Fruit fly (Drosophila melanogaster) whole organism, embryonic: ENCODE measurements around the gene scaf6.
A peak's percentile ranks its signal among the peaks of the same experiment; 100 is the strongest.

Experiments used
- B-H2 ChIP-seq: fragments of 200-800 bp; sonication (Bioruptor generic); optimal IDR thresholded peaks from 2 replicates; lab custom pipeline; 2018; ENCODE audit warnings: missing biosample characterization, mild to moderate bottlenecking, missing genetic modification characterization
- CG10209 ChIP-seq: fragments of 200-800 bp; sonication (Bioruptor generic); optimal IDR thresholded peaks from 3 replicates; lab custom pipeline; 2017; ENCODE audit warnings: missing biosample characterization, mild to moderate bottlenecking, missing genetic modification characterization, missing genetic modification reagents
- CG10462 ChIP-seq: fragments of 200-800 bp; sonication (Bioruptor generic); optimal IDR thresholded peaks from 2 replicates; lab custom pipeline; 2016; ENCODE audit warnings: missing biosample characterization, missing genetic modification characterization
- CG10543 ChIP-seq: fragments of 200-800 bp; sonication (Bioruptor generic); optimal IDR thresholded peaks from 3 replicates; lab custom pipeline; 2017; ENCODE audit warnings: missing biosample characterization, mild to moderate bottlenecking, missing genetic modification characterization, moderate library complexity
- CG15514 ChIP-seq: fragments of 200-800 bp; sonication (Bioruptor generic); optimal IDR thresholded peaks from 3 replicates; lab custom pipeline; 2017; ENCODE audit warnings: missing biosample characterization, missing genetic modification characterization, mild to moderate bottlenecking, moderate library complexity, missing genetic modification reagents
- CG17568 ChIP-seq: fragments of 200-800 bp; sonication (Bioruptor generic); optimal IDR thresholded peaks from 2 replicates; lab custom pipeline; 2018; ENCODE audit warnings: missing biosample characterization, mild to moderate bottlenecking, missing genetic modification characterization, moderate library complexity
- CG17612 ChIP-seq: fragments of 200-800 bp; sonication (Bioruptor generic); IDR thresholded peaks from 2 replicates; pipeline ENCODE4 v1.3.6; 2022; ENCODE audit warnings: missing biosample characterization, missing genetic modification characterization
- CG18599 ChIP-seq: fragments of 200-800 bp; sonication (Bioruptor generic); optimal IDR thresholded peaks from 3 replicates; lab custom pipeline; 2017; ENCODE audit warnings: missing biosample characterization, missing genetic modification characterization, mild to moderate bottlenecking, moderate library complexity, missing genetic modification reagents
- CG2199 ChIP-seq: fragments of 200-800 bp; sonication (Bioruptor generic); IDR thresholded peaks from 3 replicates; pipeline ENCODE4 v1.3.6; 2022; ENCODE audit warnings: missing biosample characterization, missing genetic modification characterization
- CG30020 ChIP-seq: fragments of 200-800 bp; optimal IDR thresholded peaks from 2 replicates; lab custom pipeline; 2019; ENCODE audit warnings: missing biosample characterization, mild to moderate bottlenecking, missing genetic modification characterization, moderate library complexity
- CG32532 ChIP-seq: fragments of 200-800 bp; sonication (Bioruptor generic); IDR thresholded peaks from 2 replicates; pipeline ENCODE4 v1.3.6; 2022; ENCODE audit warnings: missing biosample characterization, missing genetic modification characterization
- CG5180 ChIP-seq: fragments of 200-800 bp; sonication (Bioruptor generic); optimal IDR thresholded peaks from 3 replicates; lab custom pipeline; 2017; ENCODE audit warnings: missing biosample characterization, missing genetic modification characterization, mild to moderate bottlenecking, moderate library complexity, missing genetic modification reagents
- CG5245 ChIP-seq: fragments of 200-800 bp; sonication (Bioruptor generic); optimal IDR thresholded peaks from 3 replicates; lab custom pipeline; 2016; ENCODE audit warnings: missing biosample characterization, missing genetic modification characterization
- CG6272 ChIP-seq: fragments of 200-800 bp; sonication (Bioruptor generic); IDR thresholded peaks from 2 replicates; pipeline ENCODE4 v1.3.6; 2022; ENCODE audit warnings: missing biosample characterization, missing genetic modification characterization
- CG6765 ChIP-seq: fragments of 200-800 bp; sonication (Bioruptor generic); optimal IDR thresholded peaks from 3 replicates; lab custom pipeline; 2017; ENCODE audit warnings: missing biosample characterization, mild to moderate bottlenecking, missing genetic modification characterization
- CG6791 ChIP-seq: fragments of 200-800 bp; sonication (Bioruptor generic); IDR thresholded peaks from 3 replicates; pipeline ENCODE4 v1.3.6; 2022; ENCODE audit warnings: missing biosample characterization, missing genetic modification characterization; ENCODE audit not compliant: partially characterized antibody
- CG9437 ChIP-seq: fragments of 200-800 bp; sonication (Bioruptor generic); optimal IDR thresholded peaks from 2 replicates; lab custom pipeline; 2018; ENCODE audit warnings: missing biosample characterization, mild to moderate bottlenecking, missing genetic modification characterization
- CG9727 ChIP-seq: fragments of 200-800 bp; sonication (Bioruptor generic); optimal IDR thresholded peaks from 3 replicates; lab custom pipeline; 2017; ENCODE audit warnings: missing biosample characterization, mild to moderate bottlenecking, missing genetic modification characterization
- E2f1 ChIP-seq: fragments of 200-800 bp; sonication (Bioruptor generic); IDR thresholded peaks from 2 replicates; pipeline ENCODE4 v1.3.6; 2022; ENCODE audit warnings: missing biosample characterization, missing genetic modification characterization
- Fer1 ChIP-seq: fragments of 200-800 bp; sonication (Bioruptor generic); optimal IDR thresholded peaks from 2 replicates; lab custom pipeline; 2017; ENCODE audit warnings: missing biosample characterization, mild to moderate bottlenecking, missing genetic modification characterization
- Fer3 ChIP-seq: fragments of 200-800 bp; sonication (Bioruptor generic); optimal IDR thresholded peaks from 2 replicates; lab custom pipeline; 2018; ENCODE audit warnings: missing biosample characterization, mild to moderate bottlenecking, missing genetic modification characterization, moderate library complexity
- Gsc ChIP-seq: fragments of 200-800 bp; sonication (Bioruptor generic); IDR thresholded peaks from 2 replicates; pipeline ENCODE4 v1.3.6; 2022; ENCODE audit warnings: missing biosample characterization, missing genetic modification characterization
- Hand ChIP-seq: fragments of 200-800 bp; sonication (Bioruptor generic); optimal IDR thresholded peaks from 2 replicates; lab custom pipeline; 2017; ENCODE audit warnings: mild to moderate bottlenecking, missing biosample characterization, missing genetic modification reagents, missing genetic modification characterization
- Hr51 ChIP-seq, 2 experiments: fragments of 200-800 bp; sonication (Bioruptor generic); optimal IDR thresholded peaks; 2 replicates in 1 of 2; 3 replicates in 1 of 2; lab custom pipeline; 2016 to 2018; ENCODE audit warnings: missing biosample characterization in 2 of 2, missing genetic modification characterization in 2 of 2, mild to moderate bottlenecking in 1 of 2, moderate library complexity in 1 of 2
- MBD-R2 ChIP-seq: fragments of 200-800 bp; sonication (Bioruptor generic); IDR thresholded peaks from 2 replicates; pipeline ENCODE4 v1.3.6; 2022; ENCODE audit warnings: missing biosample characterization, missing genetic modification characterization
- Myb ChIP-seq: fragments of 200-800 bp; sonication (Bioruptor generic); optimal IDR thresholded peaks from 2 replicates; lab custom pipeline; 2016; ENCODE audit warnings: missing biosample characterization, missing genetic modification characterization
- NK7.1 ChIP-seq: fragments of 200-800 bp; sonication (Bioruptor generic); optimal IDR thresholded peaks from 3 replicates; lab custom pipeline; 2016; ENCODE audit warnings: missing biosample characterization, missing genetic modification characterization
- Nf-YC ChIP-seq: fragments of 200-800 bp; optimal IDR thresholded peaks from 3 replicates; lab custom pipeline; 2019; ENCODE audit warnings: missing biosample characterization, mild to moderate bottlenecking, missing genetic modification characterization, moderate library complexity
- NfI ChIP-seq: fragments of 200-800 bp; sonication (Bioruptor generic); optimal IDR thresholded peaks from 3 replicates; lab custom pipeline; 2018; ENCODE audit warnings: missing biosample characterization, mild to moderate bottlenecking, missing genetic modification characterization, moderate library complexity
- PHDP ChIP-seq: fragments of 200-800 bp; sonication (Bioruptor generic); optimal IDR thresholded peaks from 3 replicates; lab custom pipeline; 2018; ENCODE audit warnings: missing biosample characterization, mild to moderate bottlenecking, missing genetic modification characterization, moderate library complexity
- Spps ChIP-seq: fragments of 200-800 bp; sonication (Bioruptor generic); optimal IDR thresholded peaks from 2 replicates; lab custom pipeline; 2018; ENCODE audit warnings: missing biosample characterization, mild to moderate bottlenecking, missing genetic modification characterization
- Sry-β ChIP-seq: fragments of 200-800 bp; sonication (Bioruptor generic); optimal IDR thresholded peaks from 2 replicates; lab custom pipeline; 2018; ENCODE audit warnings: missing biosample characterization, mild to moderate bottlenecking, missing genetic modification characterization, moderate library complexity
- TFAM ChIP-seq: fragments of 200-800 bp; sonication (Bioruptor generic); optimal IDR thresholded peaks from 2 replicates; lab custom pipeline; 2017; ENCODE audit warnings: missing biosample characterization, missing genetic modification characterization, inconsistent platforms
- aop ChIP-seq: fragments of 200-800 bp; sonication (Bioruptor generic); IDR thresholded peaks from 2 replicates; pipeline ENCODE4 v1.3.6; 2022; ENCODE audit warnings: missing biosample characterization, missing genetic modification characterization
- cas ChIP-seq: fragments of 200-800 bp; sonication (Bioruptor generic); IDR thresholded peaks from 2 replicates; pipeline ENCODE4 v1.3.6; 2022; ENCODE audit warnings: missing biosample characterization, missing genetic modification characterization
- dm ChIP-seq: fragments of 200-800 bp; sonication (Bioruptor generic); optimal IDR thresholded peaks from 3 replicates; lab custom pipeline; 2016; ENCODE audit warnings: missing biosample characterization, missing genetic modification characterization
- emc ChIP-seq: fragments of 200-800 bp; sonication (Bioruptor generic); optimal IDR thresholded peaks from 2 replicates; lab custom pipeline; 2016; ENCODE audit warnings: missing biosample characterization, missing genetic modification characterization
- fd102C ChIP-seq: fragments of 200-800 bp; sonication (Bioruptor generic); optimal IDR thresholded peaks from 2 replicates; lab custom pipeline; 2018; ENCODE audit warnings: missing biosample characterization, mild to moderate bottlenecking, missing genetic modification characterization, moderate library complexity
- fd3F ChIP-seq: fragments of 200-800 bp; sonication (Bioruptor generic); optimal IDR thresholded peaks from 2 replicates; lab custom pipeline; 2018; ENCODE audit warnings: missing biosample characterization, mild to moderate bottlenecking, missing genetic modification characterization, moderate library complexity
- ind ChIP-seq: fragments of 200-800 bp; sonication (Bioruptor generic); optimal IDR thresholded peaks from 3 replicates; lab custom pipeline; 2016; ENCODE audit warnings: missing biosample characterization, missing genetic modification characterization
- insv ChIP-seq, 2 experiments: fragments of 200-800 bp; sonication (Bioruptor generic); optimal IDR thresholded peaks; 3 replicates each; lab custom pipeline; 2016 to 2018; ENCODE audit warnings: missing biosample characterization in 2 of 2, missing genetic modification characterization in 2 of 2
- jumu ChIP-seq: fragments of 200-800 bp; sonication (Bioruptor generic); optimal IDR thresholded peaks from 3 replicates; lab custom pipeline; 2016; ENCODE audit warnings: missing biosample characterization, missing genetic modification characterization
- mam ChIP-seq: fragments of 200-800 bp; sonication (Bioruptor generic); optimal IDR thresholded peaks from 3 replicates; lab custom pipeline; 2016; ENCODE audit warnings: missing biosample characterization, missing genetic modification characterization
- p53 ChIP-seq: fragments of 200-800 bp; sonication (Bioruptor generic); optimal IDR thresholded peaks from 2 replicates; lab custom pipeline; 2016; ENCODE audit warnings: missing biosample characterization, missing genetic modification characterization
- pfk ChIP-seq: fragments of 200-800 bp; sonication (Bioruptor generic); optimal IDR thresholded peaks from 2 replicates; lab custom pipeline; 2018; ENCODE audit warnings: missing biosample characterization, mild to moderate bottlenecking, missing genetic modification characterization, moderate library complexity
- pita ChIP-seq: fragments of 200-800 bp; sonication (Bioruptor generic); optimal IDR thresholded peaks from 2 replicates; lab custom pipeline; 2017; ENCODE audit warnings: missing biosample characterization, mild to moderate bottlenecking, missing genetic modification characterization
- pnt ChIP-seq: fragments of 200-800 bp; sonication (Bioruptor generic); optimal IDR thresholded peaks from 3 replicates; lab custom pipeline; 2016; ENCODE audit warnings: missing biosample characterization, missing genetic modification characterization
- sc ChIP-seq, 3 experiments: fragments of >200 bp in 2 of 3; fragments of 200-800 bp in 1 of 3; sonication (Bioruptor generic) in 1 of 3; optimal IDR thresholded peaks; 2 replicates in 2 of 3; 3 replicates in 1 of 3; lab custom pipeline; 2017; ENCODE audit warnings: mild to moderate bottlenecking in 1 of 3, missing biosample characterization in 1 of 3, missing genetic modification characterization in 1 of 3, missing genetic modification reagents in 1 of 3
- sens-2 ChIP-seq: fragments of 200-800 bp; sonication (Bioruptor generic); IDR thresholded peaks from 2 replicates; pipeline ENCODE4 v1.3.6; 2022; ENCODE audit warnings: missing biosample characterization, missing genetic modification characterization
- tx ChIP-seq: fragments of 200-800 bp; sonication (Bioruptor generic); optimal IDR thresholded peaks from 2 replicates; lab custom pipeline; 2016; ENCODE audit warnings: missing biosample characterization, missing genetic modification characterization

The scaf6 gene

DNA sequence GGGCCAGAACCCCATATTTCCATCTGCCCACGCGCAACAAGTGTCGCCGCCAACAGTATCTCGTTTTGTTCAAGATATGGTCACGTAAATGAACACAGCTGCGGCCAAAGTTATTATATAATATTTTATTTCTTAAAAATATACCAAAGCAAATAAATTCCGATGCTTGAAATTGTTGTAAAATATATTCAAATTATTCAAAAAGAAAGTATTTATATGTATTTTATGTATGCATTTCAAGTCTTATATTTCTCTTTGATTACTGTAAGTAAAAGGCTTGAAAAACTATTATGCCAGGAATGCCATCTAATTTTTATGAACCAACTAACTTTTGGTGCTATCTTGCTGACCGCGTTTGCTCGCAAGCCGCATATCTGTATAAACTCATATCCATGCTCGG, 53.2 kb downstream of the scaf6 start (continued):
- TF ChIP-seq p53 (GFP tag; lab: Kevin White, UChicago) = no peak
- no peak for TF ChIP-seq emc
- TF ChIP-seq CG10462 (GFP tag; lab: Kevin White, UChicago) = no peak
- TF ChIP-seq Sry-β (GFP tag; lab: Kevin White, UChicago) = no peak
- no peak for TF ChIP-seq CG6765 (GFP tag; lab: Kevin White, UChicago)
- no peak for TF ChIP-seq pita
- TF ChIP-seq fd102C (GFP tag; lab: Kevin White, UChicago) = no peak
- TF ChIP-seq Myb (GFP tag; lab: Kevin White, UChicago) = no peak
- no peak for TF ChIP-seq Gsc (GFP tag; lab: Robert Waterston, UW)
- no peak for TF ChIP-seq Hand (GFP tag; lab: Kevin White, UChicago)
- no peak for TF ChIP-seq tx (GFP tag; lab: Kevin White, UChicago)
- TF ChIP-seq Hr51 (GFP tag; optimal IDR thresholded peaks at IDR 0.05; lab: Kevin White, UChicago) = peak in 1 of 2 experiments; percentile 69
- no peak for TF ChIP-seq pfk (GFP tag; lab: Kevin White, UChicago)
- TF ChIP-seq CG9727 (GFP tag; lab: Kevin White, UChicago) = peak; percentile 39
- TF ChIP-seq Nf-YC (tag; lab: Kevin White, UChicago) = no peak
- TF ChIP-seq CG5180 = no peak
- no peak for TF ChIP-seq NK7.1 (GFP tag; lab: Kevin White, UChicago)
- TF ChIP-seq CG9437 = peak; percentile 60
- no peak for TF ChIP-seq mam (GFP tag; lab: Kevin White, UChicago)
- no peak for TF ChIP-seq sc (optimal IDR thresholded peaks at IDR 0.05; lab: Kevin White, UChicago)
- no peak for TF ChIP-seq sc (GFP tag; optimal IDR thresholded peaks at IDR 0.05; lab: Kevin White, UChicago)
- TF ChIP-seq E2f1 = peak; percentile 18; the same call in 1 of the 2 replicates
- no peak for TF ChIP-seq sens-2
- peak; percentile 19 for TF ChIP-seq CG18599
- no peak for TF ChIP-seq CG30020
- peak; percentile 3 for TF ChIP-seq Fer3 (tag; lab: Kevin White, UChicago)
- peak; percentile 10; the same call in 1 of the 2 replicates for TF ChIP-seq CG6272 (GFP tag; lab: Robert Waterston, UW)
- TF ChIP-seq ind (GFP tag; lab: Kevin White, UChicago) = no peak
- TF ChIP-seq CG2199 = no peak
- TF ChIP-seq CG6791 (GFP tag; lab: Robert Waterston, UW) = no peak
- TF ChIP-seq aop (GFP tag; lab: Robert Waterston, UW) = no peak
- TF ChIP-seq B-H2 = no peak
- no peak; the same call in 1 of the 2 replicates for TF ChIP-seq MBD-R2 (GFP tag; lab: Robert Waterston, UW)
- no peak for TF ChIP-seq TFAM (GFP tag; lab: Kevin White, UChicago)
- TF ChIP-seq CG10543 = no peak
- no peak for TF ChIP-seq CG15514 (GFP tag; lab: Kevin White, UChicago)
- no peak for TF ChIP-seq insv (GFP tag; optimal IDR thresholded peaks at IDR 0.05; lab: Kevin White, UChicago)
- no peak for TF ChIP-seq pnt (GFP tag; lab: Kevin White, UChicago)
- TF ChIP-seq fd3F (GFP tag; lab: Kevin White, UChicago) = no peak
- TF ChIP-seq CG10209 (GFP tag; lab: Kevin White, UChicago) = no peak
- TF ChIP-seq dm (GFP tag; lab: Kevin White, UChicago) = no peak
- no peak for TF ChIP-seq Spps (tag; lab: Kevin White, UChicago)
- TF ChIP-seq CG32532 = no peak; the same call in 1 of the 2 replicates
- TF ChIP-seq PHDP (tag; lab: Kevin White, UChicago) = peak; percentile 52
- TF ChIP-seq Fer1 (GFP tag; lab: Kevin White, UChicago) = peak; percentile 37
- peak; percentile 40 for TF ChIP-seq NfI
- no peak for TF ChIP-seq cas (GFP tag; lab: Robert Waterston, UW)
- TF ChIP-seq jumu (GFP tag; lab: Kevin White, UChicago) = no peak
- TF ChIP-seq CG5245 (GFP tag; lab: Kevin White, UChicago) = no peak
- no peak for TF ChIP-seq CG17612 (GFP tag; lab: Robert Waterston, UW)
- no peak for TF ChIP-seq CG17568
